Fruit fly (Drosophila melanogaster) whole organism, embryonic: ENCODE measurements around the gene ago.

Experiments used
- Atf6 ChIP-seq: fragments of 200-800 bp; sonication (Bioruptor generic); IDR thresholded peaks from 2 replicates; pipeline ENCODE4 v1.3.6; 2022; ENCODE audit warnings: missing biosample characterization, missing genetic modification characterization
- B-H2 ChIP-seq: fragments of 200-800 bp; sonication (Bioruptor generic); optimal IDR thresholded peaks from 2 replicates; lab custom pipeline; 2018; ENCODE audit warnings: missing biosample characterization, mild to moderate bottlenecking, missing genetic modification characterization
- BEAF-32 ChIP-seq: fragments of 200-800 bp; sonication (Bioruptor generic); optimal IDR thresholded peaks from 3 replicates; lab custom pipeline; 2017; ENCODE audit warnings: missing biosample characterization, missing genetic modification characterization, mild to moderate bottlenecking, moderate library complexity, missing genetic modification reagents
- CG11085 ChIP-seq: fragments of 200-800 bp; sonication (Bioruptor generic); IDR thresholded peaks from 2 replicates; pipeline ENCODE4 v1.3.6; 2022; ENCODE audit warnings: missing biosample characterization, missing genetic modification characterization
- CG12299 ChIP-seq: fragments of 200-800 bp; sonication (Bioruptor generic); optimal IDR thresholded peaks from 2 replicates; lab custom pipeline; 2018; ENCODE audit warnings: missing biosample characterization, mild to moderate bottlenecking, missing genetic modification characterization
- CG12744 ChIP-seq: fragments of 200-800 bp; sonication (Bioruptor generic); optimal IDR thresholded peaks from 2 replicates; lab custom pipeline; 2016; ENCODE audit warnings: missing biosample characterization, missing genetic modification characterization
- CG14014 ChIP-seq: fragments of 200-800 bp; sonication (Bioruptor generic); IDR thresholded peaks from 2 replicates; pipeline ENCODE4 v1.3.6; 2022; ENCODE audit warnings: missing biosample characterization, missing genetic modification characterization
- CG2678 ChIP-seq: fragments of 200-800 bp; sonication (Bioruptor generic); optimal IDR thresholded peaks from 3 replicates; lab custom pipeline; 2019; ENCODE audit warnings: missing biosample characterization, mild to moderate bottlenecking, missing genetic modification characterization, moderate library complexity
- CG30403 ChIP-seq: fragments of 200-800 bp; sonication (Bioruptor generic); optimal IDR thresholded peaks from 3 replicates; lab custom pipeline; 2016; ENCODE audit warnings: missing biosample characterization, missing genetic modification characterization
- CG32767 ChIP-seq: fragments of 200-800 bp; sonication (Bioruptor generic); IDR thresholded peaks from 2 replicates; pipeline ENCODE4 v1.3.6; 2022; ENCODE audit warnings: missing biosample characterization, missing genetic modification characterization
- CG33557 ChIP-seq: fragments of 200-800 bp; sonication (Bioruptor generic); optimal IDR thresholded peaks from 2 replicates; lab custom pipeline; 2019; ENCODE audit warnings: missing biosample characterization, mild to moderate bottlenecking, missing genetic modification characterization, moderate library complexity
- CG42726 ChIP-seq: fragments of 200-800 bp; sonication (Bioruptor generic); IDR thresholded peaks from 2 replicates; pipeline ENCODE4 v1.3.6; 2022; ENCODE audit warnings: missing biosample characterization, missing genetic modification characterization; ENCODE audit not compliant: partially characterized antibody
- CG4282 ChIP-seq: fragments of 200-800 bp; sonication (Bioruptor generic); optimal IDR thresholded peaks from 2 replicates; lab custom pipeline; 2016; ENCODE audit warnings: missing biosample characterization, missing genetic modification characterization
- CG5953 ChIP-seq: fragments of 200-800 bp; sonication (Bioruptor generic); IDR thresholded peaks from 2 replicates; pipeline ENCODE4 v1.3.6; 2022; ENCODE audit warnings: missing biosample characterization, missing genetic modification characterization
- CG6689 ChIP-seq: fragments of 200-800 bp; sonication (Bioruptor generic); IDR thresholded peaks from 2 replicates; pipeline ENCODE4 v1.3.6; 2022; ENCODE audit warnings: missing biosample characterization, missing genetic modification characterization
- CG8089 ChIP-seq: fragments of 200-800 bp; sonication (Bioruptor generic); optimal IDR thresholded peaks from 3 replicates; lab custom pipeline; 2016; ENCODE audit warnings: missing biosample characterization, missing genetic modification characterization
- CG8388 ChIP-seq: fragments of 200-800 bp; sonication (Bioruptor generic); optimal IDR thresholded peaks from 2 replicates; lab custom pipeline; 2019; ENCODE audit warnings: missing biosample characterization, mild to moderate bottlenecking, missing genetic modification characterization, moderate library complexity
- CkIIα-i1 ChIP-seq: fragments of 200-800 bp; sonication (Bioruptor generic); IDR thresholded peaks from 2 replicates; pipeline ENCODE4 v1.3.6; 2022; ENCODE audit warnings: missing biosample characterization, missing genetic modification characterization
- CrebB ChIP-seq: fragments of 200-800 bp; sonication (Bioruptor generic); optimal IDR thresholded peaks from 3 replicates; lab custom pipeline; 2018; ENCODE audit warnings: missing biosample characterization, mild to moderate bottlenecking, missing genetic modification characterization
- D19B ChIP-seq: fragments of 200-800 bp; sonication (Bioruptor generic); optimal IDR thresholded peaks from 2 replicates; lab custom pipeline; 2017; ENCODE audit warnings: missing biosample characterization, mild to moderate bottlenecking, missing genetic modification characterization
- Dp ChIP-seq: fragments of 200-800 bp; sonication (Bioruptor generic); optimal IDR thresholded peaks from 2 replicates; lab custom pipeline; 2018; ENCODE audit warnings: missing biosample characterization, mild to moderate bottlenecking, missing genetic modification characterization, moderate library complexity
- Fer1 ChIP-seq: fragments of 200-800 bp; sonication (Bioruptor generic); optimal IDR thresholded peaks from 2 replicates; lab custom pipeline; 2017; ENCODE audit warnings: missing biosample characterization, mild to moderate bottlenecking, missing genetic modification characterization
- HHEX ChIP-seq: fragments of 200-800 bp; sonication (Bioruptor generic); optimal IDR thresholded peaks from 3 replicates; lab custom pipeline; 2017; ENCODE audit warnings: missing biosample characterization, mild to moderate bottlenecking, missing genetic modification characterization, missing genetic modification reagents
- Jarid2 ChIP-seq: fragments of 200-800 bp; sonication (Bioruptor generic); optimal IDR thresholded peaks from 3 replicates; lab custom pipeline; 2017; ENCODE audit warnings: mild to moderate bottlenecking, missing biosample characterization, missing genetic modification reagents, missing genetic modification characterization
- Max ChIP-seq: fragments of 200-800 bp; sonication (Bioruptor generic); optimal IDR thresholded peaks from 2 replicates; lab custom pipeline; 2016; ENCODE audit warnings: missing biosample characterization, mild to moderate bottlenecking, missing genetic modification characterization
- TFAM ChIP-seq: fragments of 200-800 bp; sonication (Bioruptor generic); optimal IDR thresholded peaks from 2 replicates; lab custom pipeline; 2017; ENCODE audit warnings: missing biosample characterization, missing genetic modification characterization, inconsistent platforms
- Tbp ChIP-seq: fragments of >200 bp; optimal IDR thresholded peaks from 2 replicates; lab custom pipeline; 2018; ENCODE audit warnings: missing biosample characterization, missing genetic modification characterization
- Xbp1 ChIP-seq: fragments of 200-800 bp; sonication (Bioruptor generic); optimal IDR thresholded peaks from 3 replicates; lab custom pipeline; 2016; ENCODE audit warnings: missing biosample characterization, mild to moderate bottlenecking, missing genetic modification characterization
- ab ChIP-seq: fragments of 200-800 bp; sonication (Bioruptor generic); optimal IDR thresholded peaks from 2 replicates; lab custom pipeline; 2016; ENCODE audit warnings: missing biosample characterization, missing genetic modification characterization
- bab2 ChIP-seq: fragments of 200-800 bp; sonication (Bioruptor generic); optimal IDR thresholded peaks from 2 replicates; lab custom pipeline; 2016; ENCODE audit warnings: missing biosample characterization, missing genetic modification characterization
- crol ChIP-seq: fragments of 200-800 bp; sonication (Bioruptor generic); IDR thresholded peaks from 2 replicates; pipeline ENCODE4 v1.3.6; 2022; ENCODE audit warnings: missing biosample characterization, missing genetic modification characterization
- dm ChIP-seq: fragments of 200-800 bp; sonication (Bioruptor generic); optimal IDR thresholded peaks from 3 replicates; lab custom pipeline; 2016; ENCODE audit warnings: missing biosample characterization, missing genetic modification characterization
- dysf ChIP-seq: fragments of 200-800 bp; sonication (Bioruptor generic); IDR thresholded peaks from 3 replicates; pipeline ENCODE4 v1.3.6; 2022; ENCODE audit warnings: missing biosample characterization, missing genetic modification characterization
- emc ChIP-seq: fragments of 200-800 bp; sonication (Bioruptor generic); optimal IDR thresholded peaks from 2 replicates; lab custom pipeline; 2016; ENCODE audit warnings: missing biosample characterization, missing genetic modification characterization
- fd96Cb ChIP-seq: fragments of 200-800 bp; sonication (Bioruptor generic); optimal IDR thresholded peaks from 2 replicates; lab custom pipeline; 2018; ENCODE audit warnings: missing biosample characterization, mild to moderate bottlenecking, missing genetic modification characterization, moderate library complexity
- gt ChIP-seq: fragments of 200-800 bp; sonication (Bioruptor generic); IDR thresholded peaks from 2 replicates; pipeline ENCODE4 v1.3.6; 2022; ENCODE audit warnings: missing biosample characterization, missing genetic modification characterization
- kay ChIP-seq: fragments of 200-800 bp; sonication (Bioruptor generic); optimal IDR thresholded peaks from 2 replicates; lab custom pipeline; 2016; ENCODE audit warnings: missing biosample characterization, missing genetic modification characterization
- luna ChIP-seq: fragments of 200-800 bp; sonication (Bioruptor generic); optimal IDR thresholded peaks from 2 replicates; lab custom pipeline; 2016; ENCODE audit warnings: missing biosample characterization, missing genetic modification characterization
- maf-S ChIP-seq: fragments of 200-800 bp; sonication (Bioruptor generic); optimal IDR thresholded peaks from 2 replicates; lab custom pipeline; 2016; ENCODE audit warnings: missing biosample characterization, missing genetic modification characterization
- pfk ChIP-seq: fragments of 200-800 bp; sonication (Bioruptor generic); optimal IDR thresholded peaks from 2 replicates; lab custom pipeline; 2018; ENCODE audit warnings: missing biosample characterization, mild to moderate bottlenecking, missing genetic modification characterization, moderate library complexity
- pnt ChIP-seq: fragments of 200-800 bp; sonication (Bioruptor generic); optimal IDR thresholded peaks from 3 replicates; lab custom pipeline; 2016; ENCODE audit warnings: missing biosample characterization, missing genetic modification characterization
- pros ChIP-seq: fragments of 200-800 bp; sonication (Bioruptor generic); optimal IDR thresholded peaks from 3 replicates; lab custom pipeline; 2019; ENCODE audit warnings: missing biosample characterization, mild to moderate bottlenecking, missing genetic modification characterization, moderate library complexity
- schlank ChIP-seq: fragments of 200-800 bp; sonication (Bioruptor generic); optimal IDR thresholded peaks from 2 replicates; lab custom pipeline; 2018; ENCODE audit warnings: missing biosample characterization, mild to moderate bottlenecking, missing genetic modification characterization
- slbo ChIP-seq: fragments of 200-800 bp; sonication (Bioruptor generic); IDR thresholded peaks from 2 replicates; pipeline ENCODE4 v1.3.6; 2022; ENCODE audit warnings: missing biosample characterization, missing genetic modification characterization
- sqz ChIP-seq: fragments of 200-800 bp; sonication (Bioruptor generic); optimal IDR thresholded peaks from 3 replicates; lab custom pipeline; 2018; ENCODE audit warnings: missing biosample characterization, mild to moderate bottlenecking, missing genetic modification characterization
- stc ChIP-seq: fragments of 200-800 bp; sonication (Bioruptor generic); IDR thresholded peaks from 2 replicates; pipeline ENCODE4 v1.3.6; 2022; ENCODE audit warnings: missing biosample characterization, missing genetic modification characterization
- tap ChIP-seq: fragments of 200-800 bp; optimal IDR thresholded peaks from 3 replicates; lab custom pipeline; 2019; ENCODE audit warnings: missing biosample characterization, mild to moderate bottlenecking, missing genetic modification characterization, moderate library complexity
- tin ChIP-seq: fragments of 200-800 bp; sonication (Bioruptor generic); optimal IDR thresholded peaks from 3 replicates; lab custom pipeline; 2016; ENCODE audit warnings: missing biosample characterization, missing genetic modification characterization
- toy ChIP-seq: fragments of 200-800 bp; sonication (Bioruptor generic); IDR thresholded peaks from 2 replicates; pipeline ENCODE4 v1.3.6; 2022; ENCODE audit warnings: missing biosample characterization, missing genetic modification characterization
- vnd ChIP-seq: fragments of 200-800 bp; sonication (Bioruptor generic); IDR thresholded peaks from 3 replicates; pipeline ENCODE4 v1.3.6; 2022; ENCODE audit warnings: missing biosample characterization, missing genetic modification characterization; ENCODE audit not compliant: partially characterized antibody
- vvl ChIP-seq: fragments of 200-800 bp; sonication (Bioruptor generic); IDR thresholded peaks from 2 replicates; pipeline ENCODE4 v1.3.6; 2022; ENCODE audit warnings: missing biosample characterization, missing genetic modification characterization
- zfh1 ChIP-seq: fragments of 200-800 bp; sonication (Bioruptor generic); IDR thresholded peaks from 3 replicates; pipeline ENCODE4 v1.3.6; 2022; ENCODE audit warnings: missing biosample characterization, missing genetic modification characterization

The ago gene

DNA sequence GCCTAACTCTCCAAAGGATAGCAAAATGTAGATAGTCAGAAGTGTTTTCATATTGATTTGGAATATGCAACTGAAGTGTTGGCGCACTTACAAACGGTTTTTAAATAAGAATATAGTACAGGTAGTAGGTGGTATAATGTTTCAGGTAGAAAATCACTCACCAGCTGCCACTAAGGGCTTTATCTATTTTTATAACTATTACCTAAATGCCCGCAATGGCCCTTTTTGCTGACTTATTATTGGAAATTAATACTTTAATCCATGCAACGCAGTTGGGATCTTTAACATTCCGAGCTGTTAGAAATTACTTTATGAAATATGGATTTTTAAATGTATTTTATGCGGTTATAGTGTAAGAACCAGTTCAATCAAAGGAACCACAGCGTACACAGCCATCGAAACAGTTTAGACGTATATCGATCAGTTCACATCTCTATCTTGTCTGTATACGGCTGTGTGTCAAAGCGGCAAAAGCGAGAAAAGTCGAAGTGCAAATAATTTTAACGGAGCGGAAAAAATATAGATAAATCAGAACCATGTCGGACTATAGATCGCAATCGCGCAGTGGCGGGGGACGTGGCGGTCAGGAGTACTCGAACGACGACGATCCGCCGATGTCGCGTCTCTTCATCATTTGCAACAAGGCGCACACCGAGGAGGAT, 29.5 kb upstream of the ago start, which contains the start of the genes srw and CG1316:
TSS of gene srw (minus strand) at position 51 of the 662 bp plus-strand sequence.
TSS of gene CG1316 (plus strand) at position 424 of the 662 bp plus-strand sequence.
- TF ChIP-seq CG5953 (no peak), CG6689 (no peak), CG12299 (tag; lab: Kevin White, UChicago) (no peak), dm (GFP tag; lab: Kevin White, UChicago) (no peak), gt (GFP tag; lab: Robert Waterston, UW) (no peak), TFAM (GFP tag; lab: Kevin White, UChicago) (no peak), Xbp1 (GFP tag; lab: Kevin White, UChicago) (no peak), schlank (tag; lab: Kevin White, UChicago) (no peak), ab (no peak), vnd (GFP tag; lab: Robert Waterston, UW) (no peak), HHEX (GFP tag; lab: Kevin White, UChicago) (no peak), tin (GFP tag; lab: Kevin White, UChicago) (no peak), Jarid2 (GFP tag; lab: Kevin White, UChicago) (no peak), vvl (GFP tag; lab: Robert Waterston, UW) (no peak), CG33557 (GFP tag; lab: Kevin White, UChicago) (no peak), sqz (GFP tag; lab: Kevin White, UChicago) (no peak), bab2 (no peak), CG12744 (GFP tag; lab: Kevin White, UChicago) (no peak), luna (GFP tag; lab: Kevin White, UChicago) (no peak), zfh1 (no peak), tap (tag; lab: Kevin White, UChicago) (no peak), kay (GFP tag; lab: Kevin White, UChicago) (no peak), fd96Cb (no peak), CG32767 (GFP tag; lab: Robert Waterston, UW) (peak; percentile 99), dysf (GFP tag; lab: Robert Waterston, UW) (no peak), pfk (GFP tag; lab: Kevin White, UChicago) (no peak), maf-S (GFP tag; lab: Kevin White, UChicago) (no peak), CkIIα-i1 (GFP tag; lab: Robert Waterston, UW) (no peak), stc (GFP tag; lab: Robert Waterston, UW) (no peak), Dp (peak; percentile 62), Tbp (GFP tag; lab: Kevin White, UChicago) (no peak), crol (no peak), BEAF-32 (GFP tag; lab: Kevin White, UChicago) (peak; percentile 49), CG14014 (no peak), CG8388 (no peak), CG2678 (tag; lab: Kevin White, UChicago) (no peak), Atf6 (GFP tag; lab: Robert Waterston, UW) (0 out of 2 replicates have a peak, but pooled peaks have one; percentile 40), emc (GFP tag; lab: Kevin White, UChicago) (no peak), Fer1 (GFP tag; lab: Kevin White, UChicago) (peak; percentile 17), CrebB (no peak), pnt (GFP tag; lab: Kevin White, UChicago) (no peak), CG30403 (GFP tag; lab: Kevin White, UChicago) (no peak), CG4282 (GFP tag; lab: Kevin White, UChicago) (no peak), Max (no peak), CG11085 (GFP tag; lab: Robert Waterston, UW) (no peak), toy (GFP tag; lab: Robert Waterston, UW) (no peak), pros (no peak), CG8089 (GFP tag; lab: Kevin White, UChicago) (no peak), D19B (no peak), B-H2 (GFP tag; lab: Kevin White, UChicago) (peak; percentile 46), slbo (GFP tag; lab: Robert Waterston, UW) (no peak), CG42726 (GFP tag; lab: Robert Waterston, UW) (no peak)
